Fruit fly (Drosophila melanogaster): ENCODE results near the gene Sos.

The Sos gene

dm6 chr2L:13780109-13780947, 33.3 kb upstream of the Sos start, which contains the start of the genes CG9008 and p38b (continued):
- no peak for TF ChIP-seq Poxn (GFP tag; IDR thresholded peaks at IDR 0.05)
- TF ChIP-seq CG2712 (tag; optimal IDR thresholded peaks at IDR 0.05) = peak; percentile 89
- TF ChIP-seq pb (GFP tag; optimal IDR thresholded peaks at IDR 0.05) = no peak
- TF ChIP-seq CG1603 (tag; optimal IDR thresholded peaks at IDR 0.05) = peak; percentile 40
- TF ChIP-seq vnd (GFP tag; IDR thresholded peaks at IDR 0.05; ENCODE audit: partially characterized antibody) = no peak
- TF ChIP-seq CG10267 (tag; optimal IDR thresholded peaks at IDR 0.05) = peak; percentile 82
- TF ChIP-seq ftz-f1 (GFP tag; optimal IDR thresholded peaks at IDR 0.05) = no peak
- peak; percentile 93 for TF ChIP-seq CG8924 (tag; optimal IDR thresholded peaks at IDR 0.05)
- TF ChIP-seq CoRest (tag; optimal IDR thresholded peaks at IDR 0.05) = peak; percentile 95
- no peak for TF ChIP-seq CG15073 (GFP tag; optimal IDR thresholded peaks at IDR 0.05)
- peak; percentile 71 for TF ChIP-seq Six4 (GFP tag; optimal IDR thresholded peaks at IDR 0.05)
- TF ChIP-seq Doc2 (GFP tag; IDR thresholded peaks at IDR 0.05) = no peak
- TF ChIP-seq Gsc (GFP tag; IDR thresholded peaks at IDR 0.05) = no peak
- peak; percentile 47 for TF ChIP-seq Chrac-16 (GFP tag; optimal IDR thresholded peaks at IDR 0.05)
- TF ChIP-seq fu2 (GFP tag; optimal IDR thresholded peaks at IDR 0.05) = no peak
- TF ChIP-seq prd (optimal IDR thresholded peaks at IDR 0.05) = no peak
- TF ChIP-seq prd (GFP tag; IDR thresholded peaks at IDR 0.05) = peak; percentile 73
- no peak for TF ChIP-seq dan (GFP tag; IDR thresholded peaks at IDR 0.05)
- TF ChIP-seq pum (GFP tag; optimal IDR thresholded peaks at IDR 0.05) = peak; percentile 24
- peak; percentile 79 for TF ChIP-seq ewg (GFP tag; optimal IDR thresholded peaks at IDR 0.05)
- TF ChIP-seq CG12391 (tag; optimal IDR thresholded peaks at IDR 0.05) = peak; percentile 90
- peak; percentile 87 for TF ChIP-seq Dek (tag; optimal IDR thresholded peaks at IDR 0.05)
- TF ChIP-seq CG12071 (GFP tag; optimal IDR thresholded peaks at IDR 0.05) = no peak
- peak; percentile 83 for TF ChIP-seq CG6854 (GFP tag; optimal IDR thresholded peaks at IDR 0.05)
- TF ChIP-seq Opbp (GFP tag; IDR thresholded peaks at IDR 0.05; ENCODE audit: partially characterized antibody) = peak; percentile 49; the same call in 1 of the 3 replicates
- TF ChIP-seq lilli (GFP tag; optimal IDR thresholded peaks at IDR 0.05) = peak; percentile 70
- peak; percentile 95 for TF ChIP-seq CG2678 (tag; optimal IDR thresholded peaks at IDR 0.05)
- peak; percentile 58 for TF ChIP-seq gfzf (GFP tag; optimal IDR thresholded peaks at IDR 0.05)
- peak; percentile 79 for TF ChIP-seq lab (GFP tag; optimal IDR thresholded peaks at IDR 0.05)
- TF ChIP-seq CG18599 (GFP tag; optimal IDR thresholded peaks at IDR 0.05) = peak; percentile 84
- no peak for TF ChIP-seq shn (GFP tag; optimal IDR thresholded peaks at IDR 0.05)
- no peak for TF ChIP-seq kni (GFP tag; optimal IDR thresholded peaks at IDR 0.05)
- TF ChIP-seq stc (GFP tag; IDR thresholded peaks at IDR 0.05) = 0 out of 2 replicates have a peak, but pooled peaks have one; percentile 20
- TF ChIP-seq CG18619 (GFP tag; optimal IDR thresholded peaks at IDR 0.05) = peak; percentile 90
- peak; percentile 30 for TF ChIP-seq cato (GFP tag; optimal IDR thresholded peaks at IDR 0.05; ENCODE audit: borderline replicate concordance)
- no peak for TF ChIP-seq sim (GFP tag; IDR thresholded peaks at IDR 0.05)
- peak; percentile 85 for TF ChIP-seq CG14710 (tag; optimal IDR thresholded peaks at IDR 0.05)
- TF ChIP-seq dati (GFP tag; IDR thresholded peaks at IDR 0.05) = no peak
- no peak for TF ChIP-seq Dp (GFP tag; optimal IDR thresholded peaks at IDR 0.05)
- peak; percentile 33 for TF ChIP-seq Elba2 (GFP tag; optimal IDR thresholded peaks at IDR 0.05)
- peak; percentile 90 for TF ChIP-seq CG12104 (GFP tag; optimal IDR thresholded peaks at IDR 0.05)
- no peak for TF ChIP-seq CG14860 (GFP tag; IDR thresholded peaks at IDR 0.05; ENCODE audit: partially characterized antibody)
- TF ChIP-seq esg (GFP tag; conservative IDR thresholded peaks at IDR 0.05) = peak; percentile 57; the same call in 1 of the 2 replicates
- no peak for TF ChIP-seq sens-2 (GFP tag; IDR thresholded peaks at IDR 0.05)
- TF ChIP-seq CG8290 (GFP tag; optimal IDR thresholded peaks at IDR 0.05) = peak; percentile 31
- peak in 1 of 2 experiments; percentile 74 for TF ChIP-seq CG8290 (tag; optimal IDR thresholded peaks at IDR 0.05)
- TF ChIP-seq CrebB (tag; optimal IDR thresholded peaks at IDR 0.05) = peak; percentile 30
- peak; percentile 87 for TF ChIP-seq CG13296 (GFP tag; optimal IDR thresholded peaks at IDR 0.05)
- TF ChIP-seq dpn (GFP tag; optimal IDR thresholded peaks at IDR 0.05) = peak; percentile 30 to 83
